Worm (Caenorhabditis elegans) whole organism, L3 larva: Measurements from ENCODE around the gene ubc-1.

ENCODE experiments used
- aly-2 ChIP-seq: fragments of 150-350 bp; optimal IDR thresholded peaks from 2 replicates; lab custom pipeline; 2014; ENCODE audit warnings: missing biosample characterization, missing genetic modification characterization
- ama-1 ChIP-seq: fragments of 150-350 bp; optimal IDR thresholded peaks from 2 replicates; lab custom pipeline; 2018
- ceh-28 ChIP-seq: fragments of 150-350 bp; optimal IDR thresholded peaks from 2 replicates; lab custom pipeline; 2014; ENCODE audit warnings: missing biosample characterization, missing genetic modification reagents, missing genetic modification characterization
- ceh-82 ChIP-seq: fragments of 150-350 bp; optimal IDR thresholded peaks from 2 replicates; lab custom pipeline; 2014; ENCODE audit warnings: missing biosample characterization, missing genetic modification characterization
- egl-27 ChIP-seq: sonication (generic microtip); optimal IDR thresholded peaks from 4 replicates; lab custom pipeline; 2017; ENCODE audit warnings: missing biosample characterization, missing genetic modification reagents, missing genetic modification characterization
- egl-5 ChIP-seq: fragments of 150-350 bp; optimal IDR thresholded peaks from 2 replicates; lab custom pipeline; 2017; ENCODE audit warnings: missing biosample characterization, missing genetic modification reagents, missing genetic modification characterization, inconsistent platforms
- elt-2 ChIP-seq: sonication (generic microtip); optimal IDR thresholded peaks from 2 replicates; lab custom pipeline; 2016; ENCODE audit warnings: missing genetic modification reagents, mild to moderate bottlenecking, missing genetic modification characterization, missing compliant biosample characterization
- elt-3 ChIP-seq, 3 experiments: fragments of 150-350 bp in 1 of 3; sonication (generic microtip) in 2 of 3; optimal IDR thresholded peaks; 2 replicates in 2 of 3; 4 replicates in 1 of 3; lab custom pipeline; 2014 to 2017; ENCODE audit warnings: missing biosample characterization in 3 of 3, missing genetic modification characterization in 3 of 3
- eor-1 ChIP-seq, 2 experiments: fragments of 150-350 bp; optimal IDR thresholded peaks; 2 replicates each; lab custom pipeline; 2014 to 2018; ENCODE audit warnings: missing biosample characterization in 2 of 2, missing genetic modification characterization in 2 of 2
- fkh-2 ChIP-seq: fragments of 150-350 bp; optimal IDR thresholded peaks from 2 replicates; lab custom pipeline; 2014; ENCODE audit warnings: missing biosample characterization, missing genetic modification reagents, missing genetic modification characterization
- fos-1 ChIP-seq: fragments of 150-350 bp; optimal IDR thresholded peaks from 2 replicates; lab custom pipeline; 2014; ENCODE audit warnings: missing biosample characterization, missing genetic modification characterization
- hmg-11 ChIP-seq: sonication (generic microtip); optimal IDR thresholded peaks from 2 replicates; lab custom pipeline; 2016; ENCODE audit warnings: missing genetic modification characterization, missing compliant biosample characterization
- jun-1 ChIP-seq: fragments of 150-350 bp; optimal IDR thresholded peaks from 2 replicates; lab custom pipeline; 2014; ENCODE audit warnings: missing biosample characterization, missing genetic modification reagents, missing genetic modification characterization
- lin-15B ChIP-seq: fragments of 150-350 bp; optimal IDR thresholded peaks from 2 replicates; lab custom pipeline; 2014; ENCODE audit warnings: missing biosample characterization, missing genetic modification characterization
- lin-39 ChIP-seq: fragments of 150-350 bp; optimal IDR thresholded peaks from 2 replicates; lab custom pipeline; 2018; ENCODE audit warnings: missing biosample characterization, missing genetic modification reagents, missing genetic modification characterization
- lsy-12 ChIP-seq: sonication (generic microtip); optimal IDR thresholded peaks from 2 replicates; lab custom pipeline; 2016; ENCODE audit warnings: mild to moderate bottlenecking, missing genetic modification characterization, missing compliant biosample characterization
- mdl-1 ChIP-seq: fragments of 150-350 bp; optimal IDR thresholded peaks from 2 replicates; lab custom pipeline; 2014; ENCODE audit warnings: missing biosample characterization, missing genetic modification characterization
- mml-1 ChIP-seq: fragments of 150-350 bp; sonication (generic microtip); optimal IDR thresholded peaks from 3 replicates; lab custom pipeline; 2014; ENCODE audit warnings: missing biosample characterization, missing genetic modification characterization
- nfya-1 ChIP-seq: sonication (generic microtip); optimal IDR thresholded peaks from 2 replicates; lab custom pipeline; 2017; ENCODE audit warnings: missing genetic modification characterization, mild to moderate bottlenecking, missing compliant biosample characterization, antibody characterized with exemption, moderate library complexity; ENCODE audit not compliant: insufficient read depth
- nhr-11 ChIP-seq: fragments of 150-350 bp; optimal IDR thresholded peaks from 2 replicates; lab custom pipeline; 2014; ENCODE audit warnings: missing biosample characterization, missing genetic modification characterization
- nhr-25 ChIP-seq: sonication (generic microtip); optimal IDR thresholded peaks from 2 replicates; lab custom pipeline; 2017; ENCODE audit warnings: missing biosample characterization, missing genetic modification characterization
- nhr-28 ChIP-seq: fragments of 150-350 bp; optimal IDR thresholded peaks from 2 replicates; lab custom pipeline; 2014; ENCODE audit warnings: missing biosample characterization, missing genetic modification characterization
- nhr-43 ChIP-seq: sonication (generic microtip); optimal IDR thresholded peaks from 2 replicates; lab custom pipeline; 2016; ENCODE audit warnings: mild to moderate bottlenecking, missing genetic modification characterization, missing compliant biosample characterization; ENCODE audit not compliant: poor library complexity, severe bottlenecking
- nhr-67 ChIP-seq: fragments of 150-350 bp; optimal IDR thresholded peaks from 2 replicates; lab custom pipeline; 2014; ENCODE audit warnings: missing biosample characterization, missing genetic modification characterization
- nhr-76 ChIP-seq: fragments of 150-350 bp; sonication (generic microtip); optimal IDR thresholded peaks from 5 replicates; lab custom pipeline; 2014; ENCODE audit warnings: missing biosample characterization, missing genetic modification characterization
- nhr-77 ChIP-seq: fragments of 150-350 bp; optimal IDR thresholded peaks from 2 replicates; lab custom pipeline; 2014; ENCODE audit warnings: missing biosample characterization, missing genetic modification characterization
- pha-4 ChIP-seq: fragments of 150-350 bp; optimal IDR thresholded peaks from 2 replicates; lab custom pipeline; 2014; ENCODE audit warnings: missing biosample characterization, missing genetic modification reagents, missing genetic modification characterization
- skn-1 ChIP-seq: fragments of 150-350 bp; optimal IDR thresholded peaks from 2 replicates; lab custom pipeline; 2014; ENCODE audit warnings: missing biosample characterization, missing genetic modification characterization
- tbx-2 ChIP-seq: sonication (generic microtip); optimal IDR thresholded peaks from 2 replicates; lab custom pipeline; 2016; ENCODE audit warnings: mild to moderate bottlenecking, missing genetic modification characterization, missing compliant biosample characterization
- unc-39 ChIP-seq: sonication (generic microtip); optimal IDR thresholded peaks from 4 replicates; lab custom pipeline; 2017; ENCODE audit warnings: missing biosample characterization, missing genetic modification characterization
- ztf-11 ChIP-seq: fragments of 150-350 bp; optimal IDR thresholded peaks from 2 replicates; lab custom pipeline; 2014; ENCODE audit warnings: missing biosample characterization, missing genetic modification characterization
- ztf-4 ChIP-seq: fragments of 150-350 bp; optimal IDR thresholded peaks from 2 replicates; lab custom pipeline; 2014; ENCODE audit warnings: missing biosample characterization, missing genetic modification characterization

The ubc-1 gene

DNA sequence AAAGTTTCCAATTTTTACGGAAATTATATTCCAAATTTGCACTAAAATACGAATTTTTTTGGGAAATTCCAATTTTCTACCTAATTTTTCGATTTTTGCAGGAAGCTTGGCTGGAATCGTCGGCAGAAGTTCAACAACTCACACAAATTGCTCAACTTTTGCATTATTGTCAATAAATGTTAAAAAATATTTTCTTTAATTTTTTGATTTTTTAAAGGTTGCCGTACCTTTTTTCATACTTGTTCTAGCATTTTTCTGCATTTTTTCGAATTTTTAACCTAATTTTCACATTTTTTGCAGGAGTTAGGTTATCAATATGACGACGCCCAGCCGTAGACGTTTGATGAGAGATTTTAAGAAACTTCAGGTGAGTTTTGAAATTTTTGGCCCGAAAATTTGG, at the start of gene ubc-1:
Gene ubc-1 (plus strand): TSS at position 301 of the 400 bp plus-strand sequence.
- TF ChIP-seq ztf-4 (tag; lab: Kevin White, UChicago) (no peak), jun-1 (tag; lab: Kevin White, UChicago) (no peak), ceh-82 (no peak), nfya-1 (tag; lab: Kevin White, UChicago) (no peak), mml-1 (tag; lab: Kevin White, UChicago) (no peak), egl-5 (tag; lab: Kevin White, UChicago) (no peak)

- no peak for TF ChIP-seq aly-2 (tag; lab: Kevin White, UChicago)
- peak; percentile 51 for TF ChIP-seq elt-2
Measured at ce11 chrIV:4053405-4053804, 49.4 kb upstream of the ubc-1 start.

DNA sequence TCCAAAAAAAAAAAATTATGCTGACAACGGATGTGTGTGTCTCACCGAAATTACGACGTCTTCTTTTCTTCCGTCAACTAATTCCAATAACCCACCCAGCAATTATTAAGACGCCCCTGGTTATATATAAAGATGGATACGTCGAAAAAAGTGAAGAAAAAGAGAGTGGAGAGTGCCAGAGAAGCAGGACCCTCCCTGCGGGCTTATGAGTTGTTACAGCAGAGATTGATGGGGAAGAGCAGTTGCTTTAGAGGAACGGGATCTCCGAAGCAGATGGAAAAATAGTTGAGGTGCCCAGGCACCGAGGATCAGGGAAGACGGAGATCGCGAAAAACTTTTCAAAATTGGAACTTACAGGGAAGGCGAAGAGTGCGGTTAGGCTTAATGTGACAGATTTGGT, 47.5 kb upstream of the ubc-1 start:
- TF ChIP-seq elt-2 (no peak), lsy-12 (tag; lab: Kevin White, UChicago) (no peak), tbx-2 (tag; lab: Kevin White, UChicago) (no peak), eor-1 (tag; optimal IDR thresholded peaks at IDR 0.05; lab: Kevin White, UChicago) (no peak), nhr-43 (tag; lab: Kevin White, UChicago) (no peak)
- TF ChIP-seq, all 47 proteins: peak for 0

DNA sequence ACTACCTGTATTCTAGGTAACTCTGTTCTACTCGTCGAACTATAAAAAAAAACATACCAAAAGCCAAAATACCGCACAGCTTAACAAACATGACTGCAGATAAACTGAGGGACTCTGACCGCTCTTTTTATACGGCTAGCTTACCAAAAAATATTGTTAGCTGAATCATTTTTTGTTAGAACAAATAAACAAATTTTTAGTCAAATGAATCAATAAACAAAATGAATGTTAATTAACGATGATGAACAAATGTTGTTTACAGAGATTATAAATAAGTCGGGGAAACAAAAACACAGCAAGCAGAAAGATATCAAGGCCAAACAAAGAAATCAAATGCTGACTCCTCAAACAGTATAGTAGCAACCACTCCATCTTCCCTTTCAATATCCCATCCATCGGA, 39.2 kb upstream of the ubc-1 start, which contains the start of gene ilys-6:
Gene ilys-6 (minus strand): TSS at position 101 of the 400 bp plus-strand sequence.
- TF ChIP-seq hmg-11 (tag; lab: Kevin White, UChicago), result no peak

ce11 chrIV:4067336-4067735, 35.5 kb upstream of the ubc-1 start:
- TF ChIP-seq egl-27 (tag; lab: Kevin White, UChicago) (no peak), mdl-1 (tag; lab: Kevin White, UChicago) (no peak), ceh-28 (no peak)

ce11 chrIV:4068480-4068879, 34.3 kb upstream of the ubc-1 start, which contains the start of gene fbxb-55:
Gene fbxb-55 (plus strand): TSS chrIV:4068780.
- no peak for TF ChIP-seq egl-27 (tag; lab: Kevin White, UChicago)
- no peak for TF ChIP-seq lin-15B (tag; lab: Kevin White, UChicago)
- TF ChIP-seq nhr-25 (tag; lab: Kevin White, UChicago), result no peak
- TF ChIP-seq lsy-12 (tag; lab: Kevin White, UChicago), result no peak
- no peak for TF ChIP-seq fos-1 (tag; lab: Kevin White, UChicago)
- TF ChIP-seq ceh-28, result no peak
- TF ChIP-seq ztf-4 (tag; lab: Kevin White, UChicago), result no peak
- TF ChIP-seq lin-39 (tag; lab: Kevin White, UChicago), result no peak
- TF ChIP-seq nhr-11 (tag; lab: Kevin White, UChicago), result no peak
- no peak for TF ChIP-seq ceh-82
- TF ChIP-seq eor-1 (tag; optimal IDR thresholded peaks at IDR 0.05; lab: Kevin White, UChicago), result no peak
- TF ChIP-seq nhr-77 (tag; lab: Kevin White, UChicago), result no peak
- no peak for TF ChIP-seq fkh-2 (tag; lab: Kevin White, UChicago)
- no peak for TF ChIP-seq ztf-11 (tag; lab: Kevin White, UChicago)
- TF ChIP-seq nhr-67 (tag; lab: Kevin White, UChicago), result no peak

DNA sequence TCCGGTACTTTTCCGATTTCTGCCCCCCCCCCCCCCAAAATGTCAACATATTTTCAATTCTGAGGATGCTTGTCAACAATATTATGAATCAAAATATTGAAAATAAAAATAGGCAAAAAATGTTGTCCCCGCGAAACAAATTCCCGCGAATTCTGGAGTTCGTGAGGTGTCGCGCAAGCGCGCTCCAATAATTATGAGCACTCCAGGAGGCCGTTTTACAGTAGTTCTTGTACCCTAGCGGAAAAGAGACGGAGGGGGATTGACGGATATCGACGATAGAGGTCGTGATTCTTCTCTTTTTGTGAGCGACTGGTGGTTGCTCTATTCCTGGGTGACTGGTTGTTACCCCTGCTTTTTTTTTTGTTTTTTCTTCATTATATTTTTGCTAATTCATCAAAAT, 32.0 kb upstream of the ubc-1 start:
- no peak for TF ChIP-seq aly-2 (tag; lab: Kevin White, UChicago)
- TF ChIP-seq nhr-28 (tag; lab: Kevin White, UChicago), result no peak
- TF ChIP-seq mml-1 (tag; lab: Kevin White, UChicago), result no peak
- TF ChIP-seq unc-39 (tag; lab: Kevin White, UChicago), result no peak
- TF ChIP-seq elt-3 (tag; optimal IDR thresholded peaks at IDR 0.05; lab: Kevin White, UChicago), result no peak
- TF ChIP-seq nhr-76, result no peak
- TF ChIP-seq ama-1 (lab: Kevin White, UChicago), result no peak
- TF ChIP-seq fkh-2 (tag; lab: Kevin White, UChicago), result no peak
- TF ChIP-seq nhr-67 (tag; lab: Kevin White, UChicago), result no peak
- TF ChIP-seq lsy-12 (tag; lab: Kevin White, UChicago), result no peak
- TF ChIP-seq pha-4 (tag; lab: Kevin White, UChicago), result no peak
- TF ChIP-seq skn-1, result no peak
- no peak for TF ChIP-seq nhr-25 (tag; lab: Kevin White, UChicago)
- TF ChIP-seq, all 47 proteins: peak for 0
